Fruit fly (Drosophila melanogaster) whole organism, embryonic: ENCODE measurements around the gene CG10068.
A peak's percentile ranks its signal among the peaks of the same experiment; 100 is the strongest.

Experiments used
- B-H2 ChIP-seq: fragments of 200-800 bp; sonication (Bioruptor generic); optimal IDR thresholded peaks from 2 replicates; lab custom pipeline; 2018; ENCODE audit warnings: missing biosample characterization, mild to moderate bottlenecking, missing genetic modification characterization
- Blimp-1 ChIP-seq: fragments of 200-800 bp; sonication (Bioruptor generic); optimal IDR thresholded peaks from 3 replicates; lab custom pipeline; 2018; ENCODE audit warnings: missing biosample characterization, missing genetic modification characterization, mild to moderate bottlenecking, moderate library complexity, missing genetic modification reagents
- CG10209 ChIP-seq: fragments of 200-800 bp; sonication (Bioruptor generic); optimal IDR thresholded peaks from 3 replicates; lab custom pipeline; 2017; ENCODE audit warnings: missing biosample characterization, mild to moderate bottlenecking, missing genetic modification characterization, missing genetic modification reagents
- CG10366 ChIP-seq: fragments of 200-800 bp; sonication (Bioruptor generic); IDR thresholded peaks from 2 replicates; pipeline ENCODE4 v1.3.6; 2022; ENCODE audit warnings: missing biosample characterization, missing genetic modification characterization
- CG12659 ChIP-seq: fragments of 200-800 bp; sonication (Bioruptor generic); optimal IDR thresholded peaks from 3 replicates; lab custom pipeline; 2017; ENCODE audit warnings: mild to moderate bottlenecking, missing biosample characterization, missing genetic modification reagents, missing genetic modification characterization
- CG12744 ChIP-seq: fragments of 200-800 bp; sonication (Bioruptor generic); optimal IDR thresholded peaks from 2 replicates; lab custom pipeline; 2016; ENCODE audit warnings: missing biosample characterization, missing genetic modification characterization
- CG13894 ChIP-seq: fragments of 200-800 bp; sonication (Bioruptor generic); optimal IDR thresholded peaks from 3 replicates; lab custom pipeline; 2018; ENCODE audit warnings: missing biosample characterization, mild to moderate bottlenecking, missing genetic modification characterization, moderate library complexity
- CG15514 ChIP-seq: fragments of 200-800 bp; sonication (Bioruptor generic); optimal IDR thresholded peaks from 3 replicates; lab custom pipeline; 2017; ENCODE audit warnings: missing biosample characterization, missing genetic modification characterization, mild to moderate bottlenecking, moderate library complexity, missing genetic modification reagents
- CG17328 ChIP-seq: fragments of 200-800 bp; sonication (Bioruptor generic); IDR thresholded peaks from 2 replicates; pipeline ENCODE4 v1.3.6; 2022; ENCODE audit warnings: missing biosample characterization, missing genetic modification characterization
- CG1832 ChIP-seq: fragments of 200-800 bp; sonication (Bioruptor generic); optimal IDR thresholded peaks from 2 replicates; lab custom pipeline; 2017; ENCODE audit warnings: missing biosample characterization, mild to moderate bottlenecking, missing genetic modification characterization, inconsistent platforms
- CG2129 ChIP-seq: fragments of 200-800 bp; sonication (Bioruptor generic); IDR thresholded peaks from 2 replicates; pipeline ENCODE4 v1.3.6; 2022; ENCODE audit warnings: missing biosample characterization, missing genetic modification characterization; ENCODE audit not compliant: partially characterized antibody
- CG2889 ChIP-seq: fragments of 200-800 bp; sonication (Bioruptor generic); IDR thresholded peaks from 3 replicates; pipeline ENCODE4 v1.3.6; 2022; ENCODE audit warnings: missing biosample characterization, missing genetic modification characterization
- CG32532 ChIP-seq: fragments of 200-800 bp; sonication (Bioruptor generic); IDR thresholded peaks from 2 replicates; pipeline ENCODE4 v1.3.6; 2022; ENCODE audit warnings: missing biosample characterization, missing genetic modification characterization
- CG32772 ChIP-seq: fragments of 200-800 bp; sonication (Bioruptor generic); IDR thresholded peaks from 2 replicates; pipeline ENCODE4 v1.3.6; 2022; ENCODE audit warnings: missing biosample characterization, missing genetic modification characterization
- CG4730 ChIP-seq: fragments of 200-800 bp; sonication (Bioruptor generic); IDR thresholded peaks from 2 replicates; pipeline ENCODE4 v1.3.6; 2022; ENCODE audit warnings: missing biosample characterization, missing genetic modification characterization
- CG5953 ChIP-seq: fragments of 200-800 bp; sonication (Bioruptor generic); IDR thresholded peaks from 2 replicates; pipeline ENCODE4 v1.3.6; 2022; ENCODE audit warnings: missing biosample characterization, missing genetic modification characterization
- CG7987 ChIP-seq: fragments of 200-800 bp; sonication (Bioruptor generic); optimal IDR thresholded peaks from 2 replicates; lab custom pipeline; 2018; ENCODE audit warnings: missing biosample characterization, mild to moderate bottlenecking, missing genetic modification characterization, moderate library complexity
- CG8281 ChIP-seq: fragments of 200-800 bp; sonication (Bioruptor generic); optimal IDR thresholded peaks from 2 replicates; lab custom pipeline; 2018; ENCODE audit warnings: missing biosample characterization, mild to moderate bottlenecking, missing genetic modification characterization, moderate library complexity
- CG9727 ChIP-seq: fragments of 200-800 bp; sonication (Bioruptor generic); optimal IDR thresholded peaks from 3 replicates; lab custom pipeline; 2017; ENCODE audit warnings: missing biosample characterization, mild to moderate bottlenecking, missing genetic modification characterization
- CG9876 ChIP-seq: fragments of 200-800 bp; sonication (Bioruptor generic); optimal IDR thresholded peaks from 2 replicates; lab custom pipeline; 2016; ENCODE audit warnings: missing biosample characterization, missing genetic modification characterization
- Dip2 ChIP-seq: fragments of 200-800 bp; sonication (Bioruptor generic); IDR thresholded peaks from 2 replicates; pipeline ENCODE4 v1.3.6; 2022; ENCODE audit warnings: missing biosample characterization, missing genetic modification characterization
- Ets65A ChIP-seq: fragments of 200-800 bp; sonication (Bioruptor generic); peaks from one replicate; lab custom pipeline; 2016; ENCODE audit warnings: missing biosample characterization, missing genetic modification characterization
- HLH54F ChIP-seq: fragments of 200-800 bp; sonication (Bioruptor generic); optimal IDR thresholded peaks from 3 replicates; lab custom pipeline; 2016; ENCODE audit warnings: missing biosample characterization, missing genetic modification characterization
- HLHmδ ChIP-seq: fragments of 200-800 bp; sonication (Bioruptor generic); optimal IDR thresholded peaks from 2 replicates; lab custom pipeline; 2018; ENCODE audit warnings: missing biosample characterization, mild to moderate bottlenecking, missing genetic modification characterization, moderate library complexity
- HmgD ChIP-seq: fragments of 200-800 bp; sonication (Bioruptor generic); optimal IDR thresholded peaks from 3 replicates; lab custom pipeline; 2016; ENCODE audit warnings: missing biosample characterization, missing genetic modification characterization
- Mes4 ChIP-seq: fragments of 200-800 bp; sonication (Bioruptor generic); optimal IDR thresholded peaks from 2 replicates; lab custom pipeline; 2016; ENCODE audit warnings: missing biosample characterization, missing genetic modification characterization
- Nf-YC ChIP-seq: fragments of 200-800 bp; optimal IDR thresholded peaks from 3 replicates; lab custom pipeline; 2019; ENCODE audit warnings: missing biosample characterization, mild to moderate bottlenecking, missing genetic modification characterization, moderate library complexity
- Oli ChIP-seq: fragments of 200-800 bp; sonication (Bioruptor generic); optimal IDR thresholded peaks from 2 replicates; lab custom pipeline; 2018; ENCODE audit warnings: missing biosample characterization, mild to moderate bottlenecking, missing genetic modification characterization, moderate library complexity
- Xrp1 ChIP-seq: fragments of 200-800 bp; sonication (Bioruptor generic); IDR thresholded peaks from 2 replicates; pipeline ENCODE4 v1.3.6; 2022; ENCODE audit warnings: missing biosample characterization, missing genetic modification characterization
- chn ChIP-seq: fragments of 200-800 bp; sonication (Bioruptor generic); optimal IDR thresholded peaks from 2 replicates; lab custom pipeline; 2016; ENCODE audit warnings: missing biosample characterization, missing genetic modification characterization
- dan ChIP-seq: fragments of 200-800 bp; sonication (Bioruptor generic); IDR thresholded peaks from 2 replicates; pipeline ENCODE4 v1.3.6; 2022; ENCODE audit warnings: missing biosample characterization, missing genetic modification characterization
- dm ChIP-seq: fragments of 200-800 bp; sonication (Bioruptor generic); optimal IDR thresholded peaks from 3 replicates; lab custom pipeline; 2016; ENCODE audit warnings: missing biosample characterization, missing genetic modification characterization
- eyg ChIP-seq: fragments of 200-800 bp; sonication (Bioruptor generic); optimal IDR thresholded peaks from 3 replicates; lab custom pipeline; 2016; ENCODE audit warnings: missing biosample characterization, missing genetic modification characterization
- fd64A ChIP-seq: fragments of 200-800 bp; sonication (Bioruptor generic); optimal IDR thresholded peaks from 3 replicates; lab custom pipeline; 2018; ENCODE audit warnings: missing biosample characterization, mild to moderate bottlenecking, missing genetic modification characterization
- insv ChIP-seq, 2 experiments: fragments of 200-800 bp; sonication (Bioruptor generic); optimal IDR thresholded peaks; 3 replicates each; lab custom pipeline; 2016 to 2018; ENCODE audit warnings: missing biosample characterization in 2 of 2, missing genetic modification characterization in 2 of 2
- odd ChIP-seq: fragments of 200-800 bp; sonication (Bioruptor generic); optimal IDR thresholded peaks from 2 replicates; lab custom pipeline; 2017; ENCODE audit warnings: missing biosample characterization, mild to moderate bottlenecking, missing genetic modification characterization
- peb ChIP-seq: fragments of 200-800 bp; sonication (Bioruptor generic); IDR thresholded peaks from 2 replicates; pipeline ENCODE4 v1.3.6; 2022; ENCODE audit warnings: missing biosample characterization, missing genetic modification characterization
- pnt ChIP-seq: fragments of 200-800 bp; sonication (Bioruptor generic); optimal IDR thresholded peaks from 3 replicates; lab custom pipeline; 2016; ENCODE audit warnings: missing biosample characterization, missing genetic modification characterization
- prd ChIP-seq, 3 experiments: fragments of >200 bp in 2 of 3; fragments of 200-800 bp in 1 of 3; sonication (Bioruptor generic) in 1 of 3; optimal IDR thresholded peaks in 2 of 3; IDR thresholded peaks in 1 of 3; 2 replicates in 2 of 3; 3 replicates in 1 of 3; pipeline versions ENCODE4 v1.3.6 to Lab custom; 2017 to 2022; ENCODE audit warnings: missing biosample characterization in 1 of 3, missing genetic modification characterization in 1 of 3
- repo ChIP-seq: fragments of 200-800 bp; sonication (Bioruptor generic); optimal IDR thresholded peaks from 2 replicates; lab custom pipeline; 2016; ENCODE audit warnings: missing biosample characterization, missing genetic modification characterization
- salm ChIP-seq: fragments of 200-800 bp; sonication (Bioruptor generic); optimal IDR thresholded peaks from 2 replicates; lab custom pipeline; 2018; ENCODE audit warnings: missing biosample characterization, mild to moderate bottlenecking, missing genetic modification characterization
- sc ChIP-seq, 3 experiments: fragments of >200 bp in 2 of 3; fragments of 200-800 bp in 1 of 3; sonication (Bioruptor generic) in 1 of 3; optimal IDR thresholded peaks; 2 replicates in 2 of 3; 3 replicates in 1 of 3; lab custom pipeline; 2017; ENCODE audit warnings: mild to moderate bottlenecking in 1 of 3, missing biosample characterization in 1 of 3, missing genetic modification characterization in 1 of 3, missing genetic modification reagents in 1 of 3
- ssp ChIP-seq: fragments of 200-800 bp; sonication (Bioruptor generic); IDR thresholded peaks from 2 replicates; pipeline ENCODE4 v1.3.6; 2022; ENCODE audit warnings: missing biosample characterization, missing genetic modification characterization
- tap ChIP-seq: fragments of 200-800 bp; optimal IDR thresholded peaks from 3 replicates; lab custom pipeline; 2019; ENCODE audit warnings: missing biosample characterization, mild to moderate bottlenecking, missing genetic modification characterization, moderate library complexity
- tup ChIP-seq: fragments of 200-800 bp; sonication (Bioruptor generic); optimal IDR thresholded peaks from 2 replicates; lab custom pipeline; 2016; ENCODE audit warnings: missing biosample characterization, mild to moderate bottlenecking, missing genetic modification characterization, moderate library complexity
- vvl ChIP-seq: fragments of 200-800 bp; sonication (Bioruptor generic); IDR thresholded peaks from 2 replicates; pipeline ENCODE4 v1.3.6; 2022; ENCODE audit warnings: missing biosample characterization, missing genetic modification characterization
- zfh1 ChIP-seq: fragments of 200-800 bp; sonication (Bioruptor generic); IDR thresholded peaks from 3 replicates; pipeline ENCODE4 v1.3.6; 2022; ENCODE audit warnings: missing biosample characterization, missing genetic modification characterization

CG10068 gene

dm6 chr3R:7150544-7151406, 22.9 kb upstream of the CG10068 start, which contains the start of the genes gfzf and Sas-4 (continued):
- no peak for TF ChIP-seq CG2129 (GFP tag; lab: Robert Waterston, UW)
- peak; percentile 71; the same call in 1 of the 2 replicates for TF ChIP-seq CG32532 (GFP tag; lab: Robert Waterston, UW)
- TF ChIP-seq pnt (GFP tag; lab: Kevin White, UChicago) = peak; percentile 53
- peak; percentile 46; the same call in 1 of the 2 replicates for TF ChIP-seq vvl
- peak; percentile 70; the same call in 2 of the 3 replicates for TF ChIP-seq zfh1 (GFP tag; lab: Robert Waterston, UW)
- 0 out of 2 replicates have a peak, but pooled peaks have one; percentile 15 for TF ChIP-seq CG5953 (GFP tag; lab: Robert Waterston, UW)
- TF ChIP-seq HLH54F (GFP tag; lab: Kevin White, UChicago) = peak; percentile 57
- peak in 1 of 2 experiments; percentile 18 for TF ChIP-seq insv (GFP tag; optimal IDR thresholded peaks at IDR 0.05; lab: Kevin White, UChicago)
- TF ChIP-seq CG13894 (tag; lab: Kevin White, UChicago) = peak; percentile 9
- no peak for TF ChIP-seq dan (GFP tag; lab: Robert Waterston, UW)
- TF ChIP-seq CG1832 (GFP tag; lab: Kevin White, UChicago) = no peak
- TF ChIP-seq chn = peak; percentile 50
- TF ChIP-seq CG7987 (GFP tag; lab: Kevin White, UChicago) = no peak
- no peak for TF ChIP-seq salm (tag; lab: Kevin White, UChicago)
- no peak for TF ChIP-seq tap (tag; lab: Kevin White, UChicago)
- TF ChIP-seq CG9876 = peak; percentile 20
- TF ChIP-seq CG2889 (GFP tag; lab: Robert Waterston, UW) = peak; percentile 68
- peak; percentile 47 for TF ChIP-seq Oli (tag; lab: Kevin White, UChicago)
- no peak for TF ChIP-seq CG8281 (tag; lab: Kevin White, UChicago)
- TF ChIP-seq CG32772 (GFP tag; lab: Robert Waterston, UW) = peak; percentile 52; the same call in 1 of the 2 replicates
- peak; percentile 34 for TF ChIP-seq Nf-YC (tag; lab: Kevin White, UChicago)
- no peak for TF ChIP-seq dm (GFP tag; lab: Kevin White, UChicago)
- TF ChIP-seq ssp = peak; percentile 39
- TF ChIP-seq sc (optimal IDR thresholded peaks at IDR 0.05; lab: Kevin White, UChicago) = no peak
- TF ChIP-seq sc (GFP tag; optimal IDR thresholded peaks at IDR 0.05; lab: Kevin White, UChicago) = peak; percentile 8
- peak; percentile 64 for TF ChIP-seq CG12659
- TF ChIP-seq CG10209 (GFP tag; lab: Kevin White, UChicago) = peak; percentile 66
- TF ChIP-seq B-H2 (GFP tag; lab: Kevin White, UChicago) = no peak
- TF ChIP-seq odd (GFP tag; lab: Kevin White, UChicago) = no peak
- TF ChIP-seq HLHmδ (GFP tag; lab: Kevin White, UChicago) = no peak
- TF ChIP-seq Xrp1 = peak; percentile 53; the same call in 1 of the 2 replicates
- TF ChIP-seq Dip2 = 0 out of 2 replicates have a peak, but pooled peaks have one; percentile 17
- TF ChIP-seq CG12744 (GFP tag; lab: Kevin White, UChicago) = no peak
- TF ChIP-seq CG4730 (GFP tag; lab: Robert Waterston, UW) = no peak
- TF ChIP-seq peb = peak; percentile 51; the same call in 1 of the 2 replicates
- peak; percentile 48; the same call in 1 of the 2 replicates for TF ChIP-seq CG17328 (GFP tag; lab: Robert Waterston, UW)
- TF ChIP-seq Blimp-1 (GFP tag; lab: Kevin White, UChicago) = peak; percentile 33
- peak; percentile 61 for TF ChIP-seq CG10366 (GFP tag; lab: Robert Waterston, UW)
- peak; percentile 68 for TF ChIP-seq CG9727 (GFP tag; lab: Kevin White, UChicago)
- TF ChIP-seq prd (optimal IDR thresholded peaks at IDR 0.05; lab: Kevin White, UChicago) = no peak
- TF ChIP-seq prd (GFP tag; IDR thresholded peaks at IDR 0.05; lab: Robert Waterston, UW) = peak; percentile 71; the same call in 2 of the 3 replicates
- TF ChIP-seq CG15514 (GFP tag; lab: Kevin White, UChicago) = peak; percentile 47
- TF ChIP-seq tup (GFP tag; lab: Kevin White, UChicago) = no peak
- peak; percentile 95 for TF ChIP-seq Ets65A
- no peak for TF ChIP-seq repo (GFP tag; lab: Kevin White, UChicago)
- TF ChIP-seq eyg (GFP tag; lab: Kevin White, UChicago) = no peak
- no peak for TF ChIP-seq HmgD (GFP tag; lab: Kevin White, UChicago)
- TF ChIP-seq fd64A (GFP tag; lab: Kevin White, UChicago) = no peak
- TF ChIP-seq Mes4 = no peak
